Worm (Caenorhabditis elegans) whole organism, L4/young adult: ENCODE measurements around the gene K01A11.1.

Experiments
- W03F9.2 ChIP-seq: fragments of 150-350 bp; optimal IDR thresholded peaks from 2 replicates; lab custom pipeline; 2014; ENCODE audit warnings: missing biosample characterization, missing genetic modification characterization
- him-1 ChIP-seq: sonication (generic microtip); optimal IDR thresholded peaks from 2 replicates; lab custom pipeline; 2016; ENCODE audit warnings: missing genotype, missing genetic modification reagents, missing genetic modification characterization, missing compliant biosample characterization

ce11 chrIII:3381866-3382265 lies 49.4 kb downstream of the K01A11.1 start:
- TF ChIP-seq him-1 (tag; lab: Kevin White, UChicago) (no peak), W03F9.2 (tag; lab: Kevin White, UChicago) (no peak)
